Fruit fly (Drosophila melanogaster) whole organism, wandering third instar larva: Measurements from ENCODE around the gene Cpr35B.

Experiments used
- CrebA ChIP-seq: fragments of 200-800 bp; sonication (Bioruptor generic); optimal IDR thresholded peaks from 2 replicates; lab custom pipeline; 2016; ENCODE audit warnings: missing biosample characterization, mild to moderate bottlenecking, missing genetic modification characterization, borderline replicate concordance
- Dfd ChIP-seq: fragments of >200 bp; optimal IDR thresholded peaks from 2 replicates; lab custom pipeline; 2017; ENCODE audit warnings: missing biosample characterization, missing genetic modification characterization
- GATAd ChIP-seq: sonication (Bioruptor generic); optimal IDR thresholded peaks from 2 replicates; lab custom pipeline; 2016; ENCODE audit warnings: missing biosample characterization, missing genetic modification characterization
- OdsH ChIP-seq: fragments of 200-800 bp; sonication (Bioruptor generic); optimal IDR thresholded peaks from 2 replicates; lab custom pipeline; 2016; ENCODE audit warnings: missing biosample characterization, mild to moderate bottlenecking, missing genetic modification characterization
- dmrt93B ChIP-seq: fragments of 200-800 bp; sonication (Bioruptor generic); optimal IDR thresholded peaks from 2 replicates; lab custom pipeline; 2018; ENCODE audit warnings: missing biosample characterization, mild to moderate bottlenecking, missing genetic modification characterization
- ey ChIP-seq: fragments of 200-800 bp; sonication (Bioruptor generic); optimal IDR thresholded peaks from 2 replicates; lab custom pipeline; 2016; ENCODE audit warnings: missing biosample characterization, missing genetic modification characterization
- h ChIP-seq: fragments of 200-800 bp; sonication (Bioruptor generic); optimal IDR thresholded peaks from 3 replicates; lab custom pipeline; 2016; ENCODE audit warnings: missing biosample characterization, mild to moderate bottlenecking, missing genetic modification characterization
- jim ChIP-seq: fragments of 175-275, 200-325 bp; sonication (Bioruptor generic); optimal IDR thresholded peaks from 2 replicates; lab custom pipeline; 2016; ENCODE audit warnings: missing biosample characterization, mild to moderate bottlenecking, missing genetic modification characterization
- pan ChIP-seq: fragments of >200 bp; optimal IDR thresholded peaks from 2 replicates; lab custom pipeline; 2017
- psq ChIP-seq: fragments of 200-800 bp; sonication (Bioruptor generic); optimal IDR thresholded peaks from 3 replicates; lab custom pipeline; 2017; ENCODE audit warnings: missing biosample characterization, mild to moderate bottlenecking, missing genetic modification characterization, moderate library complexity
- sage ChIP-seq: fragments of 200-800 bp; sonication (Bioruptor generic); optimal IDR thresholded peaks from 2 replicates; lab custom pipeline; 2016; ENCODE audit warnings: missing biosample characterization, mild to moderate bottlenecking, missing genetic modification characterization
- usp ChIP-seq: fragments of >200 bp; optimal IDR thresholded peaks from 2 replicates; lab custom pipeline; 2017; ENCODE audit warnings: missing biosample characterization, missing genetic modification characterization

dm6 chr2L:14422029-14422831 lies 2.8 kb downstream of the Cpr35B start:
- TF ChIP-seq usp (GFP tag; lab: Kevin White, UChicago) (no peak), h (GFP tag; lab: Kevin White, UChicago) (no peak), sage (no peak), GATAd (no peak), psq (GFP tag; lab: Kevin White, UChicago) (no peak), dmrt93B (GFP tag; lab: Kevin White, UChicago) (no peak), ey (GFP tag; lab: Kevin White, UChicago) (no peak), CrebA (GFP tag; lab: Kevin White, UChicago) (no peak), Dfd (GFP tag; lab: Kevin White, UChicago) (no peak), jim (GFP tag; lab: Kevin White, UChicago) (no peak), pan (no peak), OdsH (GFP tag; lab: Kevin White, UChicago) (no peak)
